Fruit fly (Drosophila melanogaster): Measurements from ENCODE around the gene CG3819.
A peak's percentile ranks its signal among the peaks of the same experiment; 100 is the strongest.

Gene CG3819

DNA sequence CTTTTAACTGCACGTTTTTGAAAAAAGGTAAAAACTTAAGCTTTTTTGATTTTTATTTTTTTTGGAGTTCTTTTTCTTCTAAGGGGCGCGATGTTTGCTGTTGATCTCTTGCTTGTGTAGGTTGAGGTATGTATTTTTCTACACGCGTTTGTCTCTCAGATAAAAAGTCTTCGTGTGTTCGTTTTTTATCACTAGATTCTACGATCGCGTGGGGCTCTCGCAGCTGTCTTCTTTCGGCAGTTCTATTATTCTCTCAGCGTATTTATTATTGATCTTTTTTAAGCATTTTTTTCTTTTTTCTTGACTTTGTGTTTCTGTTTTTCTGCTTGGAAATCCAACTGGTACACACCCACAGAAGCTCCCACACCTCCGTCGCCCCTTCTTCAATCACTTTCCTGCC, 26.8 kb downstream of the CG3819 start:
- no peak for TF ChIP-seq Gug (GFP tag; IDR thresholded peaks at IDR 0.05)
- TF ChIP-seq CG6276 (GFP tag; optimal IDR thresholded peaks at IDR 0.05), result peak; percentile 67
- TF ChIP-seq CG6792 (GFP tag; optimal IDR thresholded peaks at IDR 0.05), result no peak
- TF ChIP-seq spab (GFP tag; optimal IDR thresholded peaks at IDR 0.05), result peak; percentile 25
- no peak for TF ChIP-seq Eip93F (GFP tag; optimal IDR thresholded peaks at IDR 0.05)
- peak; percentile 44; the same call in 1 of the 2 replicates for TF ChIP-seq CG15336 (GFP tag; IDR thresholded peaks at IDR 0.05)
- peak; percentile 24; the same call in 1 of the 3 replicates for TF ChIP-seq CG8119 (GFP tag; IDR thresholded peaks at IDR 0.05)
- peak; percentile 24 for TF ChIP-seq fkh (GFP tag; optimal IDR thresholded peaks at IDR 0.05)
- TF ChIP-seq Hr4 (GFP tag; optimal IDR thresholded peaks at IDR 0.05), result no peak
- TF ChIP-seq eg (GFP tag; IDR thresholded peaks at IDR 0.05), result peak; percentile 59; the same call in 1 of the 3 replicates
- TF ChIP-seq CG16779 (tag; optimal IDR thresholded peaks at IDR 0.05), result no peak
- peak; percentile 79; the same call in 1 of the 3 replicates for TF ChIP-seq CG6163 (GFP tag; IDR thresholded peaks at IDR 0.05)

DNA sequence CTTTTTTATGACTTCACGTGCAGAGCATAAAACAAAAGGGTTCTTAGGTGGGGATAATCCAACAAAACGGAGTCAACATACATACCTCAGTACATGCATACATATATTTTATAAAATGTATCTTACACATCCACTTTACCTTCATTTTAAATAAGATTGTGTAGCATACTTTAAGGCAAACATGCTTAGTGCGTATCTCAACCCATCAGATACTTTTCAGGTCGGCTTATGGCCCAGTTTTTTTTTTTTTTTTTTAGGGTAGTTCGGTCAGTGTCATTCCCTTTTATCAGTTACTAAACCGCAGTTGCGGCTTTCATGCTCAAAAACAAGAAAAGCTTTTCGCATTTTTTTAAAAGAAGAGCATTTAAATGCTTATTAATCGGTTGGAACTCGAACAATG, 29.9 kb downstream of the CG3819 start, which contains the start of gene NijB:
Gene NijB, plus strand, starts transcription at position 398 of the 400 bp plus-strand sequence.
- TF ChIP-seq CG6276 (GFP tag; optimal IDR thresholded peaks at IDR 0.05) (no peak), CG6163 (GFP tag; IDR thresholded peaks at IDR 0.05) (no peak), ss (GFP tag; optimal IDR thresholded peaks at IDR 0.05) (peak in 1 of 2 experiments; percentile 0), Hr38 (GFP tag; optimal IDR thresholded peaks at IDR 0.05) (no peak), acj6 (GFP tag; optimal IDR thresholded peaks at IDR 0.05) (no peak), Lpt (GFP tag; optimal IDR thresholded peaks at IDR 0.05) (no peak), OdsH (GFP tag; optimal IDR thresholded peaks at IDR 0.05) (peak; percentile 7), CG8632 (GFP tag; optimal IDR thresholded peaks at IDR 0.05) (no peak), Ets96B (tag; optimal IDR thresholded peaks at IDR 0.05) (no peak), Eip78C (GFP tag) (no peak), vri (GFP tag; optimal IDR thresholded peaks at IDR 0.05) (peak; percentile 56), CG1621 (tag; optimal IDR thresholded peaks at IDR 0.05) (no peak), Eip75B (GFP tag; optimal IDR thresholded peaks at IDR 0.05) (peak; percentile 88), achi (GFP tag; optimal IDR thresholded peaks at IDR 0.05) (no peak), svp (GFP tag) (peak; percentile 69), eg (GFP tag; IDR thresholded peaks at IDR 0.05) (no peak), CG9139 (GFP tag; optimal IDR thresholded peaks at IDR 0.05) (no peak), CG11294 (GFP tag; IDR thresholded peaks at IDR 0.05) (no peak), Hr39 (GFP tag; optimal IDR thresholded peaks at IDR 0.05) (no peak), CG11762 (GFP tag; optimal IDR thresholded peaks at IDR 0.05; ENCODE audit: insufficient read depth) (no peak), Blimp-1 (GFP tag; optimal IDR thresholded peaks at IDR 0.05) (no peak), lz (GFP tag; optimal IDR thresholded peaks at IDR 0.05) (no peak), CG8119 (GFP tag; IDR thresholded peaks at IDR 0.05) (no peak), CG6792 (GFP tag; optimal IDR thresholded peaks at IDR 0.05) (no peak), CG3919 (GFP tag; optimal IDR thresholded peaks at IDR 0.05) (no peak), CG4318 (GFP tag; optimal IDR thresholded peaks at IDR 0.05) (no peak), esn (GFP tag; optimal IDR thresholded peaks at IDR 0.05) (no peak), spab (GFP tag; optimal IDR thresholded peaks at IDR 0.05) (no peak)

DNA sequence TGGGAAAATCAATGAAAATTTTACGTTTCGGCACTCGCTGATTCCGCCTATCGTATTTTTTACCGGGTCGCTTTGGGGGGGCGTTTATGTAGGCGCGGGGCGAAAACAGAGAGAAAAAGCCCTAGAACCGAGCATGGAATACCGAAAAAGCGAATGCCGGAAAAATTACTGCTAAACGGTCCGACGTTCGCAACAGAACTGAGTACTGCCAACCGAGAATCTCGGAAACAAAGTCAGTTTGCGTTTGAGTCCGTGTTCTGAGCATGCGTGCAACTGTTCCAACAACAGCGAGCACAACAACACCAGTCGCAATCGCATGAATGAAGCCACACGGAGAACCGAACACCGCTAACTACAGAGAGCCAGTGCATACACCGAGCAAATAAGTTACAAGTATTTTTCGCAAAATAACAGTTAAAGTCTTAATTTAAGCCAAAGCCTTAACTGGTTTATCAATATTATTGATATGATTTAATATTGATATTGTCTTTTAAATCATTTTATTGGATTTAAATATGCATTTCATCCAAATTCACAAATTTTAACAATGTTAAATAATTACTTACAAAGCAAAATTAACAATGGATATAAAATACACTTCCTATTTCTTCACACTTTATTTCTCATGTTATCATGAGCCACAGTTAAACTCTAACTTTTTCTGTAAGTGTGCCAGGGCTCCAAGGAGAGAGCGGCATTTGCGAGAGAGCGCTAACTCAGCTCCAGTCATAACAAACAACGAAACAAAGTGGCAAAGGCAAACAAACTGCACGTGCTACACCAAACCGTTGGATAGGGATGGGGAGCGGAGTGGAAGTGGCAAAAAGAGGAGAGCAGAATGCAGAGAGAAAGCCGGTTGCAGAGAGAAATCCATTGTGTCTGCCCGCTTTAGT, 31.4 kb downstream of the CG3819 start, which contains the start of gene CG3961:
Gene CG3961, minus strand, starts transcription at position 201 of the 893 bp plus-strand sequence.
- TF ChIP-seq fd85E (GFP tag; optimal IDR thresholded peaks at IDR 0.05) (peak; percentile 91), eg (GFP tag; IDR thresholded peaks at IDR 0.05) (peak; percentile 89), salr (GFP tag; optimal IDR thresholded peaks at IDR 0.05) (peak; percentile 85 to 100), fkh (GFP tag; optimal IDR thresholded peaks at IDR 0.05) (peak; percentile 85), OdsH (GFP tag; optimal IDR thresholded peaks at IDR 0.05) (peak; percentile 99), CG7368 (GFP tag; optimal IDR thresholded peaks at IDR 0.05) (peak; percentile 97), pdm3 (GFP tag; optimal IDR thresholded peaks at IDR 0.05) (peak; percentile 98), CG11762 (GFP tag; optimal IDR thresholded peaks at IDR 0.05; ENCODE audit: insufficient read depth) (peak; percentile 98), achi (GFP tag; optimal IDR thresholded peaks at IDR 0.05) (peak; percentile 98), Sox15 (GFP tag; optimal IDR thresholded peaks at IDR 0.05) (peak; percentile 98), Eip78C (GFP tag) (peak; percentile 100), CG4318 (GFP tag; optimal IDR thresholded peaks at IDR 0.05) (peak; percentile 98), CG8319 (GFP tag; optimal IDR thresholded peaks at IDR 0.05) (peak; percentile 96), CG31627 (GFP tag; optimal IDR thresholded peaks at IDR 0.05) (peak; percentile 96), topi (GFP tag; optimal IDR thresholded peaks at IDR 0.05) (peak; percentile 98), vri (GFP tag; optimal IDR thresholded peaks at IDR 0.05) (peak; percentile 89), CG34406 (GFP tag; optimal IDR thresholded peaks at IDR 0.05) (peak; percentile 99), CG6808 (GFP tag; optimal IDR thresholded peaks at IDR 0.05) (peak; percentile 99), CG6854 (GFP tag; optimal IDR thresholded peaks at IDR 0.05) (peak; percentile 94), CG8632 (GFP tag; optimal IDR thresholded peaks at IDR 0.05) (peak; percentile 99), acj6 (GFP tag; optimal IDR thresholded peaks at IDR 0.05) (peak; percentile 99), Lpt (GFP tag; optimal IDR thresholded peaks at IDR 0.05) (peak; percentile 98)

All from whole organism, prepupa.